Fruit fly (Drosophila melanogaster) whole organism, embryonic: Measurements from ENCODE around the gene AsnRS.

Source experiments
- B-H1 ChIP-seq: fragments of 200-800 bp; sonication (Bioruptor generic); IDR thresholded peaks from 3 replicates; pipeline ENCODE4 v1.3.6; 2022; ENCODE audit warnings: missing biosample characterization, missing genetic modification characterization
- CG10267 ChIP-seq: fragments of 200-800 bp; sonication (Bioruptor generic); optimal IDR thresholded peaks from 2 replicates; lab custom pipeline; 2018; ENCODE audit warnings: missing biosample characterization, mild to moderate bottlenecking, missing genetic modification characterization, moderate library complexity
- CG10462 ChIP-seq: fragments of 200-800 bp; sonication (Bioruptor generic); optimal IDR thresholded peaks from 2 replicates; lab custom pipeline; 2016; ENCODE audit warnings: missing biosample characterization, missing genetic modification characterization
- CG10654 ChIP-seq: fragments of 200-800 bp; sonication (Bioruptor generic); optimal IDR thresholded peaks from 2 replicates; lab custom pipeline; 2016; ENCODE audit warnings: missing biosample characterization, missing genetic modification characterization
- CG11456 ChIP-seq: fragments of 200-800 bp; sonication (Bioruptor generic); IDR thresholded peaks from 3 replicates; pipeline ENCODE4 v1.3.6; 2022; ENCODE audit warnings: missing biosample characterization, missing genetic modification characterization
- CG11696 ChIP-seq: fragments of 200-800 bp; sonication (Bioruptor generic); IDR thresholded peaks from 2 replicates; pipeline ENCODE4 v1.3.6; 2022; ENCODE audit warnings: missing biosample characterization, missing genetic modification characterization
- CG12071 ChIP-seq: fragments of 200-800 bp; sonication (Bioruptor generic); optimal IDR thresholded peaks from 3 replicates; lab custom pipeline; 2018; ENCODE audit warnings: missing biosample characterization, mild to moderate bottlenecking, missing genetic modification characterization
- CG12299 ChIP-seq: fragments of 200-800 bp; sonication (Bioruptor generic); optimal IDR thresholded peaks from 2 replicates; lab custom pipeline; 2018; ENCODE audit warnings: missing biosample characterization, mild to moderate bottlenecking, missing genetic modification characterization
- CG15479 ChIP-seq: fragments of 200-800 bp; sonication (Bioruptor generic); optimal IDR thresholded peaks from 3 replicates; lab custom pipeline; 2019; ENCODE audit warnings: missing biosample characterization, mild to moderate bottlenecking, missing genetic modification characterization, moderate library complexity
- CG15514 ChIP-seq: fragments of 200-800 bp; sonication (Bioruptor generic); optimal IDR thresholded peaks from 3 replicates; lab custom pipeline; 2017; ENCODE audit warnings: missing biosample characterization, missing genetic modification characterization, mild to moderate bottlenecking, moderate library complexity, missing genetic modification reagents
- CG17186 ChIP-seq: fragments of 200-800 bp; sonication (Bioruptor generic); optimal IDR thresholded peaks from 3 replicates; lab custom pipeline; 2017; ENCODE audit warnings: missing biosample characterization, missing genetic modification reagents, missing genetic modification characterization
- CG18011 ChIP-seq: fragments of 200-800 bp; sonication (Bioruptor generic); optimal IDR thresholded peaks from 2 replicates; lab custom pipeline; 2017; ENCODE audit warnings: missing biosample characterization, missing genetic modification characterization, mild to moderate bottlenecking, moderate library complexity, missing genotype
- CG2202 ChIP-seq: fragments of 200-800 bp; sonication (Bioruptor generic); optimal IDR thresholded peaks from 2 replicates; lab custom pipeline; 2018; ENCODE audit warnings: missing biosample characterization, mild to moderate bottlenecking, missing genetic modification characterization
- CG30431 ChIP-seq: fragments of 200-800 bp; sonication (Bioruptor generic); optimal IDR thresholded peaks from 2 replicates; lab custom pipeline; 2017; ENCODE audit warnings: missing biosample characterization, missing genetic modification characterization
- CG31365 ChIP-seq: fragments of 200-800 bp; sonication (Bioruptor generic); optimal IDR thresholded peaks from 2 replicates; lab custom pipeline; 2018; ENCODE audit warnings: missing biosample characterization, mild to moderate bottlenecking, missing genetic modification characterization
- CG32532 ChIP-seq: fragments of 200-800 bp; sonication (Bioruptor generic); IDR thresholded peaks from 2 replicates; pipeline ENCODE4 v1.3.6; 2022; ENCODE audit warnings: missing biosample characterization, missing genetic modification characterization
- CG4282 ChIP-seq: fragments of 200-800 bp; sonication (Bioruptor generic); optimal IDR thresholded peaks from 2 replicates; lab custom pipeline; 2016; ENCODE audit warnings: missing biosample characterization, missing genetic modification characterization
- CG6272 ChIP-seq: fragments of 200-800 bp; sonication (Bioruptor generic); IDR thresholded peaks from 2 replicates; pipeline ENCODE4 v1.3.6; 2022; ENCODE audit warnings: missing biosample characterization, missing genetic modification characterization
- CG6654 ChIP-seq: fragments of 200-800 bp; sonication (Bioruptor generic); optimal IDR thresholded peaks from 2 replicates; lab custom pipeline; 2017; ENCODE audit warnings: missing biosample characterization, mild to moderate bottlenecking, missing genetic modification characterization
- CG6765 ChIP-seq: fragments of 200-800 bp; sonication (Bioruptor generic); optimal IDR thresholded peaks from 3 replicates; lab custom pipeline; 2017; ENCODE audit warnings: missing biosample characterization, mild to moderate bottlenecking, missing genetic modification characterization
- CG6854 ChIP-seq: fragments of 200-800 bp; sonication (Bioruptor generic); optimal IDR thresholded peaks from 3 replicates; lab custom pipeline; 2017; ENCODE audit warnings: missing biosample characterization, mild to moderate bottlenecking, missing genetic modification characterization
- CG7963 ChIP-seq: fragments of 200-800 bp; sonication (Bioruptor generic); IDR thresholded peaks from 3 replicates; pipeline ENCODE4 v1.3.6; 2022; ENCODE audit warnings: missing biosample characterization, missing genetic modification characterization; ENCODE audit not compliant: partially characterized antibody
- CG8765 ChIP-seq: fragments of 200-800 bp; sonication (Bioruptor generic); IDR thresholded peaks from 2 replicates; pipeline ENCODE4 v1.3.6; 2022; ENCODE audit warnings: missing biosample characterization, missing genetic modification characterization
- CG9797 ChIP-seq: fragments of 200-800 bp; sonication (Bioruptor generic); optimal IDR thresholded peaks from 3 replicates; lab custom pipeline; 2018; ENCODE audit warnings: missing biosample characterization, mild to moderate bottlenecking, missing genetic modification characterization
- CoRest ChIP-seq: fragments of 200-800 bp; sonication (Bioruptor generic); optimal IDR thresholded peaks from 3 replicates; lab custom pipeline; 2018; ENCODE audit warnings: missing biosample characterization, mild to moderate bottlenecking, missing genetic modification characterization, moderate library complexity
- Dbx ChIP-seq: fragments of 200-800 bp; sonication (Bioruptor generic); IDR thresholded peaks from 3 replicates; pipeline ENCODE4 v1.3.6; 2022; ENCODE audit warnings: missing biosample characterization, missing genetic modification characterization
- Dll ChIP-seq: fragments of 200-800 bp; sonication (Bioruptor generic); IDR thresholded peaks from 4 replicates; pipeline ENCODE4 v1.3.6; 2022; ENCODE audit warnings: missing biosample characterization, missing genetic modification characterization; ENCODE audit not compliant: partially characterized antibody
- Ets65A ChIP-seq: fragments of 200-800 bp; sonication (Bioruptor generic); peaks from one replicate; lab custom pipeline; 2016; ENCODE audit warnings: missing biosample characterization, missing genetic modification characterization
- Lhr ChIP-seq: fragments of 200-800 bp; sonication (Bioruptor generic); optimal IDR thresholded peaks from 3 replicates; lab custom pipeline; 2017; ENCODE audit warnings: mild to moderate bottlenecking, missing biosample characterization, missing genetic modification reagents, missing genetic modification characterization
- Lim3 ChIP-seq: fragments of 200-800 bp; sonication (Bioruptor generic); IDR thresholded peaks from 2 replicates; pipeline ENCODE4 v1.3.6; 2022; ENCODE audit warnings: missing biosample characterization, missing genetic modification characterization
- Mad ChIP-seq: fragments of 200-800 bp; sonication (Bioruptor generic); optimal IDR thresholded peaks from 2 replicates; lab custom pipeline; 2016; ENCODE audit warnings: missing biosample characterization, missing genetic modification characterization
- Meics ChIP-seq: fragments of 200-800 bp; sonication (Bioruptor generic); optimal IDR thresholded peaks from 2 replicates; lab custom pipeline; 2017; ENCODE audit warnings: missing biosample characterization, mild to moderate bottlenecking, missing genetic modification characterization
- PHDP ChIP-seq: fragments of 200-800 bp; sonication (Bioruptor generic); optimal IDR thresholded peaks from 3 replicates; lab custom pipeline; 2018; ENCODE audit warnings: missing biosample characterization, mild to moderate bottlenecking, missing genetic modification characterization, moderate library complexity
- Ravus ChIP-seq: fragments of 200-800 bp; sonication (Bioruptor generic); IDR thresholded peaks from 2 replicates; pipeline ENCODE4 v1.3.6; 2022; ENCODE audit warnings: missing biosample characterization, missing genetic modification characterization
- Sox100B ChIP-seq: fragments of 200-800 bp; sonication (Bioruptor generic); optimal IDR thresholded peaks from 3 replicates; lab custom pipeline; 2018; ENCODE audit warnings: missing biosample characterization, mild to moderate bottlenecking, missing genetic modification characterization
- br ChIP-seq: fragments of >200 bp; optimal IDR thresholded peaks from 2 replicates; lab custom pipeline; 2017
- cato ChIP-seq: fragments of 200-800 bp; sonication (Bioruptor generic); optimal IDR thresholded peaks from 2 replicates; lab custom pipeline; 2016; ENCODE audit warnings: missing biosample characterization, missing genetic modification characterization, borderline replicate concordance
- fd96Cb ChIP-seq: fragments of 200-800 bp; sonication (Bioruptor generic); optimal IDR thresholded peaks from 2 replicates; lab custom pipeline; 2018; ENCODE audit warnings: missing biosample characterization, mild to moderate bottlenecking, missing genetic modification characterization, moderate library complexity
- ftz-f1 ChIP-seq: fragments of 200-800 bp; sonication (Bioruptor generic); optimal IDR thresholded peaks from 2 replicates; lab custom pipeline; 2016; ENCODE audit warnings: missing biosample characterization, missing genetic modification characterization
- fu2 ChIP-seq: fragments of 200-800 bp; sonication (Bioruptor generic); optimal IDR thresholded peaks from 2 replicates; lab custom pipeline; 2016; ENCODE audit warnings: missing biosample characterization, missing genetic modification characterization
- hbn ChIP-seq: fragments of 200-800 bp; sonication (Bioruptor generic); IDR thresholded peaks from 2 replicates; pipeline ENCODE4 v1.3.6; 2022; ENCODE audit warnings: missing biosample characterization, missing genetic modification characterization; ENCODE audit not compliant: partially characterized antibody
- mam ChIP-seq: fragments of 200-800 bp; sonication (Bioruptor generic); optimal IDR thresholded peaks from 3 replicates; lab custom pipeline; 2016; ENCODE audit warnings: missing biosample characterization, missing genetic modification characterization
- onecut ChIP-seq: fragments of 200-800 bp; sonication (Bioruptor generic); IDR thresholded peaks from 2 replicates; pipeline ENCODE4 v1.3.6; 2022; ENCODE audit warnings: missing biosample characterization, missing genetic modification characterization
- pnt ChIP-seq: fragments of 200-800 bp; sonication (Bioruptor generic); optimal IDR thresholded peaks from 3 replicates; lab custom pipeline; 2016; ENCODE audit warnings: missing biosample characterization, missing genetic modification characterization
- sc ChIP-seq, 3 experiments: fragments of >200 bp in 2 of 3; fragments of 200-800 bp in 1 of 3; sonication (Bioruptor generic) in 1 of 3; optimal IDR thresholded peaks; 2 replicates in 2 of 3; 3 replicates in 1 of 3; lab custom pipeline; 2017; ENCODE audit warnings: mild to moderate bottlenecking in 1 of 3, missing biosample characterization in 1 of 3, missing genetic modification characterization in 1 of 3, missing genetic modification reagents in 1 of 3
- sqz ChIP-seq: fragments of 200-800 bp; sonication (Bioruptor generic); optimal IDR thresholded peaks from 3 replicates; lab custom pipeline; 2018; ENCODE audit warnings: missing biosample characterization, mild to moderate bottlenecking, missing genetic modification characterization
- stwl ChIP-seq: fragments of 200-800 bp; sonication (Bioruptor generic); optimal IDR thresholded peaks from 3 replicates; lab custom pipeline; 2018; ENCODE audit warnings: missing biosample characterization, mild to moderate bottlenecking, missing genetic modification characterization, moderate library complexity
- tap ChIP-seq: fragments of 200-800 bp; optimal IDR thresholded peaks from 3 replicates; lab custom pipeline; 2019; ENCODE audit warnings: missing biosample characterization, mild to moderate bottlenecking, missing genetic modification characterization, moderate library complexity
- tna ChIP-seq: fragments of 200-800 bp; sonication (Bioruptor generic); IDR thresholded peaks from 2 replicates; pipeline ENCODE4 v1.3.6; 2022; ENCODE audit warnings: missing biosample characterization, missing genetic modification characterization; ENCODE audit not compliant: partially characterized antibody

The AsnRS gene

DNA sequence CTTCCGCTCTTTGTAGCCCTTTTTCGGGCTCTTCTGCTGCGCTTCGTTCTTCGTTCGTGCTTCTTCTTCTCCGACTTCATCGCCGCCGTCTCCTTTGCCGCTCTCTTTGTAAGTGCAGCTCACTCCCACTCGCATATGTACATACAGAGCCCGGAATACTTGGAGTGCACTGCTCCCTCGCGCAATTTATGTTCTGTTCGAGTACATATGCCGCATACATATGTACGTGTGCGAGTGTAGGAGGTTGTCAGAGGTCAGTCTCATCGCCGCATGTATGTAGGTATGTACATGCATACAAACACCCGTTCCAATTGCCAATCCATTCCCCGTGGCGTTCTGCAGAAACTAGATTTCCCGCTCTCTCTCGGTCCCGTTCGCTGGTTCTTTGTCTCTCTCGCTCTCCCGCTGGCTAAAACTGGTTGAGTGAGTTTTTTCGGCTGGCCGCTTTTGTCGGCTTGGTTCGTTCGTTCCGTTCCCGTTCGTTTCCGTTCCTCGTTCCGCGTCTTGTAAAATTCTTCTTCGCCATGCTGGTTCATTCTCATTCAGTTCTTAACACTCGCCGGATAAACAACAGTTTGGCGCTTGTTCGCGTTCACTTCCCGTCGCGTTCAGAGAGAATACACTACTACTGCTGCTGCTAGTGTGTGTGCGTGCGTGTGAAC lies 26.4 kb upstream of the AsnRS start (continued):
- TF ChIP-seq Meics (GFP tag; lab: Kevin White, UChicago) (peak; percentile 46), PHDP (tag; lab: Kevin White, UChicago) (no peak), Sox100B (GFP tag; lab: Kevin White, UChicago) (no peak), tap (tag; lab: Kevin White, UChicago) (no peak), CG18011 (no peak), CG2202 (peak; percentile 8), B-H1 (no peak), Ravus (GFP tag; lab: Robert Waterston, UW) (no peak), CG30431 (GFP tag; lab: Kevin White, UChicago) (no peak), sc (optimal IDR thresholded peaks at IDR 0.05; lab: Kevin White, UChicago) (no peak), sc (GFP tag; optimal IDR thresholded peaks at IDR 0.05; lab: Kevin White, UChicago) (no peak), br (lab: Kevin White, UChicago) (no peak), Dll (GFP tag; lab: Robert Waterston, UW) (peak; percentile 27; the same call in 1 of the 4 replicates), CG6854 (GFP tag; lab: Kevin White, UChicago) (peak; percentile 62), cato (GFP tag; lab: Kevin White, UChicago) (no peak), CG31365 (tag; lab: Kevin White, UChicago) (peak; percentile 30), CG15514 (GFP tag; lab: Kevin White, UChicago) (peak; percentile 95), hbn (GFP tag; lab: Robert Waterston, UW) (0 out of 2 replicates have a peak, but pooled peaks have one; percentile 16), CG17186 (GFP tag; lab: Kevin White, UChicago) (no peak), CG11696 (GFP tag; lab: Robert Waterston, UW) (0 out of 2 replicates have a peak, but pooled peaks have one; percentile 23), ftz-f1 (no peak), fd96Cb (tag; lab: Kevin White, UChicago) (no peak), Dbx (GFP tag; lab: Robert Waterston, UW) (peak; percentile 61; the same call in 1 of the 3 replicates), Lhr (GFP tag; lab: Kevin White, UChicago) (no peak), fu2 (GFP tag; lab: Kevin White, UChicago) (no peak), mam (GFP tag; lab: Kevin White, UChicago) (no peak), CG32532 (GFP tag; lab: Robert Waterston, UW) (peak; percentile 57), CG6765 (peak; percentile 73), CG11456 (peak; percentile 28; the same call in 1 of the 3 replicates), Lim3 (GFP tag; lab: Robert Waterston, UW) (no peak), CG4282 (no peak), Ets65A (GFP tag; lab: Kevin White, UChicago) (no peak), CG6654 (no peak), Mad (GFP tag; lab: Kevin White, UChicago) (no peak), stwl (tag; lab: Kevin White, UChicago) (peak; percentile 0), CoRest (tag; lab: Kevin White, UChicago) (no peak), CG10267 (peak; percentile 22), CG15479 (GFP tag; lab: Kevin White, UChicago) (peak; percentile 83), onecut (0 out of 2 replicates have a peak, but pooled peaks have one; percentile 8), CG8765 (GFP tag; lab: Robert Waterston, UW) (no peak), CG12071 (GFP tag; lab: Kevin White, UChicago) (peak; percentile 53), CG12299 (tag; lab: Kevin White, UChicago) (peak; percentile 46), tna (GFP tag; lab: Robert Waterston, UW) (no peak), CG10654 (GFP tag; lab: Kevin White, UChicago) (no peak), CG9797 (GFP tag; lab: Kevin White, UChicago) (no peak), CG10462 (GFP tag; lab: Kevin White, UChicago) (no peak), CG6272 (GFP tag; lab: Robert Waterston, UW) (no peak), sqz (GFP tag; lab: Kevin White, UChicago) (peak; percentile 79), pnt (GFP tag; lab: Kevin White, UChicago) (no peak), CG7963 (0 out of 3 replicates have a peak, but pooled peaks have one; percentile 34)
